Fruit fly (Drosophila melanogaster): ENCODE results near the gene GILT2.

GILT2 gene

DNA sequence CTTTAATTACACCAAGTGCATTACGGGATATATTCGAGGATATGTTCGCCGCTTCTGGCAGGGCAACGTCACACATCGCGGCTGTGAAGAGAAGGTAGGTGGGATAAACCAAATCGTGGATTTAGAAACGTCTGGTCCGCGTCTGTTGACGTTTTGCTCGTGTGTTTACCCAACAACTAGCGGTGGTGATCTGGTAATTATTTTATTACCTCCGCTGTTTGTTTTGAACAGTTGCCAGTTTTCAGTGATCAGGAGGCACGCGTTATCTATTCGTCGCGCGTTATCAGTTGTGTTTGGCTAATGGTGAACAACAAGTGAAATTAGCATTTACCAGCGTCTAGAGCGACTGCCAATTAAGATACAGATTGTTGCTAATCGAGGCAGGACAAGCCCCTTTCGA, 50.4 kb downstream of the GILT2 start:
- TF ChIP-seq ttk (optimal IDR thresholded peaks at IDR 0.05) (no peak), psq (optimal IDR thresholded peaks at IDR 0.05) (no peak), Sin3A (optimal IDR thresholded peaks at IDR 0.05) (no peak), insv (optimal IDR thresholded peaks at IDR 0.05) (no peak), Myc (optimal IDR thresholded peaks at IDR 0.05) (no peak), h (optimal IDR thresholded peaks at IDR 0.05) (no peak)

All from Kc167 (cell line).